Worm (Caenorhabditis elegans) whole organism, L2 larva: ENCODE data around the gene F56A8.4.
A peak's percentile ranks its signal among the peaks of the same experiment; 100 is the strongest.

Experiments
- C34F6.9 ChIP-seq: fragments of 150-350 bp; optimal IDR thresholded peaks from 2 replicates; lab custom pipeline; 2014; ENCODE audit warnings: missing biosample characterization, missing genetic modification characterization
- R02D3.7 ChIP-seq: fragments of 150-350 bp; optimal IDR thresholded peaks from 2 replicates; lab custom pipeline; 2014; ENCODE audit warnings: missing biosample characterization, missing genetic modification characterization
- alr-1 ChIP-seq: fragments of 150-350 bp; optimal IDR thresholded peaks from 2 replicates; lab custom pipeline; 2014; ENCODE audit warnings: missing biosample characterization, missing genetic modification characterization
- aly-2 ChIP-seq: fragments of 150-350 bp; optimal IDR thresholded peaks from 2 replicates; lab custom pipeline; 2014; ENCODE audit warnings: missing biosample characterization, missing genetic modification characterization
- ama-1 ChIP-seq: fragments of 150-350 bp; optimal IDR thresholded peaks from 2 replicates; lab custom pipeline; 2018; ENCODE audit warnings: inconsistent platforms
- crh-2 ChIP-seq: sonication (generic microtip); optimal IDR thresholded peaks from 2 replicates; lab custom pipeline; 2017; ENCODE audit warnings: missing biosample characterization, missing genetic modification characterization
- egl-27 ChIP-seq: sonication (generic microtip); optimal IDR thresholded peaks from 3 replicates; lab custom pipeline; 2017; ENCODE audit warnings: missing biosample characterization, missing genetic modification reagents, missing genetic modification characterization
- elt-1 ChIP-seq: fragments of 150-350 bp; optimal IDR thresholded peaks from 2 replicates; lab custom pipeline; 2014; ENCODE audit warnings: missing biosample characterization, missing genetic modification characterization
- elt-3 ChIP-seq: sonication (generic microtip); optimal IDR thresholded peaks from 2 replicates; lab custom pipeline; 2017; ENCODE audit warnings: missing biosample characterization, missing genetic modification characterization
- fos-1 ChIP-seq: fragments of 150-350 bp; optimal IDR thresholded peaks from 2 replicates; lab custom pipeline; 2014; ENCODE audit warnings: missing biosample characterization, missing genetic modification characterization
- gmeb-1 ChIP-seq: fragments of 150-350 bp; optimal IDR thresholded peaks from 2 replicates; lab custom pipeline; 2014; ENCODE audit warnings: missing biosample characterization, missing genetic modification characterization
- lin-11 ChIP-seq: fragments of 150-350 bp; sonication (generic microtip); optimal IDR thresholded peaks from 2 replicates; lab custom pipeline; 2014; ENCODE audit warnings: missing biosample characterization, missing genetic modification characterization, inconsistent platforms, mixed read lengths
- lsy-2 ChIP-seq, 2 experiments: fragments of 150-350 bp in 1 of 2; sonication (generic microtip) in 1 of 2; optimal IDR thresholded peaks; 2 replicates each; lab custom pipeline; 2014 to 2017; ENCODE audit warnings: missing biosample characterization in 2 of 2, missing genetic modification characterization in 2 of 2
- mbf-1 ChIP-seq: sonication (generic microtip); optimal IDR thresholded peaks from 2 replicates; lab custom pipeline; 2017; ENCODE audit warnings: missing biosample characterization, missing genetic modification characterization
- mdl-1 ChIP-seq, 2 experiments: fragments of 150-350 bp in 1 of 2; sonication (generic microtip) in 1 of 2; optimal IDR thresholded peaks; 2 replicates each; lab custom pipeline; 2017; ENCODE audit warnings: missing biosample characterization in 2 of 2, missing genetic modification characterization in 2 of 2
- nhr-129 ChIP-seq: fragments of 150-350 bp; optimal IDR thresholded peaks from 2 replicates; lab custom pipeline; 2014; ENCODE audit warnings: missing biosample characterization, missing genetic modification characterization
- nhr-21 ChIP-seq: fragments of 150-350 bp; optimal IDR thresholded peaks from 2 replicates; lab custom pipeline; 2014; ENCODE audit warnings: missing biosample characterization, missing genetic modification characterization
- nhr-6 ChIP-seq: fragments of 150-350 bp; optimal IDR thresholded peaks from 2 replicates; lab custom pipeline; 2014; ENCODE audit warnings: missing biosample characterization, missing genetic modification characterization
- nhr-77 ChIP-seq: fragments of 150-350 bp; optimal IDR thresholded peaks from 2 replicates; lab custom pipeline; 2014; ENCODE audit warnings: missing biosample characterization, missing genetic modification characterization
- peb-1 ChIP-seq: fragments of 150-350 bp; optimal IDR thresholded peaks from 2 replicates; lab custom pipeline; 2014; ENCODE audit warnings: missing biosample characterization, missing genetic modification characterization
- skn-1 ChIP-seq: sonication (generic microtip); optimal IDR thresholded peaks from 2 replicates; lab custom pipeline; 2017; ENCODE audit warnings: missing biosample characterization, missing genetic modification characterization
- sma-9 ChIP-seq, 2 experiments: fragments of 150-350 bp in 1 of 2; sonication (generic microtip) in 1 of 2; optimal IDR thresholded peaks; 2 replicates each; lab custom pipeline; 2014 to 2016; ENCODE audit warnings: missing genetic modification characterization in 2 of 2, mild to moderate bottlenecking in 1 of 2, missing biosample characterization in 1 of 2, missing compliant biosample characterization in 1 of 2, missing genetic modification reagents in 1 of 2, moderate library complexity in 1 of 2
- unc-39 ChIP-seq: fragments of 150-350 bp; optimal IDR thresholded peaks from 2 replicates; lab custom pipeline; 2014; ENCODE audit warnings: missing biosample characterization, missing genetic modification characterization
- unc-55 ChIP-seq: fragments of 150-350 bp; sonication (generic microtip); optimal IDR thresholded peaks from 3 replicates; lab custom pipeline; 2014; ENCODE audit warnings: missing biosample characterization, missing genetic modification reagents, missing genetic modification characterization
- ztf-4 ChIP-seq: fragments of 150-350 bp; optimal IDR thresholded peaks from 2 replicates; lab custom pipeline; 2014; ENCODE audit warnings: missing biosample characterization, missing genetic modification characterization

The F56A8.4 gene

DNA sequence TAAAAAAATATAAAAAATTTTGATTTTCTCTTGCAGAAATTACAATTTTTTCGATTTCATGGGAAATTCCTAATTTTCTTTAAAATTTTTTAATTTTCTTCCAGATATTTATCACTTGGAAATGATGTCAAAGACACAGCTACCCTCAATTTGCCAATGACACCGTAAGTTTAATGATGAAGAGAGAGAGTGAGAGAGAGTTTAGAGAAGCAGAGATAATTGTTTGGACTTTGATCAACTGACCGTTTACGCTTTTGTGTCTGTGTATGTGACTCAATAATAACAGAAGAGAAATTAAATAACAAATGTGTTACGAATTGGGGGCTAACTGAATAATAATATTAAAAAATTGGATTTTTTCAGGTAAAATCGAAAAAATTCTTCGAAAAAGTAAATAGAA lies 47.5 kb downstream of the F56A8.4 start (continued):
- TF ChIP-seq aly-2 (tag; lab: Kevin White, UChicago) (no peak), ama-1 (lab: Kevin White, UChicago) (no peak), mdl-1 (tag; optimal IDR thresholded peaks at IDR 0.05; lab: Kevin White, UChicago) (no peak), skn-1 (tag; lab: Kevin White, UChicago) (no peak), mbf-1 (tag; lab: Kevin White, UChicago) (no peak), nhr-129 (tag; lab: Kevin White, UChicago) (no peak), nhr-77 (no peak), elt-1 (tag; lab: Kevin White, UChicago) (no peak), unc-39 (tag; lab: Kevin White, UChicago) (no peak), elt-3 (tag; lab: Kevin White, UChicago) (no peak), unc-55 (GFP tag; lab: Kevin White, UChicago) (no peak), fos-1 (peak; percentile 66), egl-27 (no peak), alr-1 (tag; lab: Kevin White, UChicago) (no peak), nhr-6 (tag; lab: Kevin White, UChicago) (no peak), C34F6.9 (tag; lab: Kevin White, UChicago) (peak; percentile 11), lin-11 (tag; lab: Kevin White, UChicago) (no peak), lsy-2 (tag; optimal IDR thresholded peaks at IDR 0.05; lab: Kevin White, UChicago) (peak in 1 of 2 experiments; percentile 27), peb-1 (tag; lab: Kevin White, UChicago) (no peak), ztf-4 (tag; lab: Kevin White, UChicago) (no peak)

DNA sequence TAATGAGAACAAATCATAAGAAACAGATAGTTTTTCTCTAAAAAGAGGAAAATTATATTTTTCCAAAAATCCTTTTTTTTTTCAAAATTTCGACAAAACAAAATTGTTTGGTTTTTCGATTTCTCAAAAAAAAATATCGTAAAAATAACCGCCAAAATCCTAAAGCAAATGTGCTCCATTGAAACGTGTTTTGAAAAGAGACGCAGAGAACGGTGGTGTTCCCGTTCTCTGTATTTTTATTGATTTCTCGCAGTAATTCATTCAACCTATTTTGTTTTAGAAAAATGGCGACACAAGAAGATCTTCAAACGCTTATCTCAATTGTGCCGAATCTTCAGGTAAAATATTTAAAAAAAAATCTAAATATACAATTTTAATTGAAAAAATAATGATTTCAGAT lies 50.7 kb downstream of the F56A8.4 start, which contains the start of gene Y43F4B.10:
Gene Y43F4B.10, plus strand, starts transcription at position 281 of the 400 bp plus-strand sequence.
- peak in 1 of 2 experiments; percentile 60 for TF ChIP-seq lsy-2 (tag; optimal IDR thresholded peaks at IDR 0.05; lab: Kevin White, UChicago)
- peak; percentile 27 for TF ChIP-seq crh-2
- no peak for TF ChIP-seq egl-27
- TF ChIP-seq C34F6.9 (tag; lab: Kevin White, UChicago) = peak; percentile 64
- TF ChIP-seq unc-55 (GFP tag; lab: Kevin White, UChicago) = peak; percentile 74
- TF ChIP-seq nhr-129 (tag; lab: Kevin White, UChicago) = peak; percentile 14
- peak; percentile 8 for TF ChIP-seq gmeb-1
- no peak for TF ChIP-seq R02D3.7 (tag; lab: Kevin White, UChicago)
- no peak for TF ChIP-seq nhr-21

DNA sequence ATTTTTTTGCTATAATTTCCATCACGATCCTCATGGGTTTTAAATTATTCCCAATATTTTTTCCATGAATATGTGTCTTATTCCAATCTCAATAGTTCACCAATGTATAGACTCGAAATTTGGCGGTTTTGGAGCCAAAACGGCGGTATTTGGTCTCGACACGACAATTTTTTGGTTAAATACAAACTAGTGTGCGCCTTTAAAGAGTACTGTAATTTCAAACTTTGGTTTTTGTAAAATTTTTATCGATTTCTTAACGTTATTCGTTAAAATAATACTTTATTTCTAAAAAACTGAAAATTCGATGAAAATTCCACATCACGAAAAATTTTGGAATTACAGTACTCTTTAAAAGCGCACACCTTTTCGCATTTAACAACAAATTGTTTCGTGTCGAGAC lies 51.5 kb downstream of the F56A8.4 start:
- TF ChIP-seq sma-9 (GFP tag; optimal IDR thresholded peaks at IDR 0.05; lab: Kevin White, UChicago) = no peak
- no peak for TF ChIP-seq sma-9 (tag; optimal IDR thresholded peaks at IDR 0.05; lab: Kevin White, UChicago)
